Worm (Caenorhabditis elegans) whole organism, young adult: ENCODE data around the gene T06E4.21.

Experiments
- B0019.2 ChIP-seq: fragments of 200-800 bp; sonication (Bioruptor generic); conservative IDR thresholded peaks from 2 replicates; pipeline ENCODE4 v1.3.6; 2022; ENCODE audit warnings: missing genetic modification reagents, missing genetic modification characterization, missing compliant biosample characterization
- B0035.1 ChIP-seq: sonication (generic microtip); optimal IDR thresholded peaks from 2 replicates; lab custom pipeline; 2016; ENCODE audit warnings: missing genetic modification characterization, mild to moderate bottlenecking, missing compliant biosample characterization, missing genotype, missing genetic modification reagents
- F52B5.7 ChIP-seq: sonication (generic microtip); optimal IDR thresholded peaks from 2 replicates; lab custom pipeline; 2016; ENCODE audit warnings: mild to moderate bottlenecking, missing genetic modification characterization, missing compliant biosample characterization
- dpl-1 ChIP-seq: fragments of 150-350 bp; optimal IDR thresholded peaks from 2 replicates; lab custom pipeline; 2014; ENCODE audit warnings: missing biosample characterization, missing genetic modification reagents, missing genetic modification characterization
- lin-35 ChIP-seq, 3 experiments: fragments of 150-350 bp in 2 of 3; sonication (generic microtip) in 1 of 3; optimal IDR thresholded peaks; 2 replicates each; lab custom pipeline; 2014 to 2018; ENCODE audit warnings: missing biosample characterization in 3 of 3, missing genetic modification characterization in 3 of 3, missing genetic modification reagents in 3 of 3
- tlf-1 ChIP-seq: fragments of 200-800 bp; sonication (Bioruptor generic); optimal IDR thresholded peaks from 2 replicates; lab custom pipeline; 2018; ENCODE audit warnings: mild to moderate bottlenecking, missing genetic modification characterization, missing compliant biosample characterization

DNA sequence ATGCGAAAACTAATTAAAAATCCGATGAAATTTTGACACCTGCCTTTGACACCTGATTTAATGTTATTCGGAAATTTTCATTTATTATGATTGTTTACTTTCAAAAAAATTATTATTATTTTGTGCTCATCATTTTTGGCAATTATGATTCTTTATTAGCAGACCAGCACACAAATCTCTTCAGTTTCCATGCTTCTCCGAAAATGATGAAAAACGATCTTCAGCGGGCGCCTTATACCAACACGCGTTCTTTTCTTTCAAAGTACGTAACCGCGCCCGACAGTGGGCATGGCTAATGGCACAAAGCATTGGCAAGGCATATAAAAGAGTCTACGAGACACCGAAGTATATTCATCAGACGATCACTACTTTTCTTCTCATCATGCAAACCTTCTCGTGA, 31.5 kb upstream of the T06E4.21 start, which contains the start of gene idpc-6:
- TF ChIP-seq dpl-1 (GFP tag; lab: Kevin White, UChicago): no peak
- no peak for TF ChIP-seq B0019.2 (GFP tag; lab: Robert Waterston, UW)
- no peak for TF ChIP-seq B0035.1 (tag; lab: Kevin White, UChicago)
- no peak for TF ChIP-seq F52B5.7 (tag; lab: Kevin White, UChicago)
- no peak for TF ChIP-seq tlf-1 (GFP tag; lab: Kevin White, UChicago)
- no peak for TF ChIP-seq lin-35 (GFP tag; optimal IDR thresholded peaks at IDR 0.05; lab: Kevin White, UChicago)
